Worm (Caenorhabditis elegans): Measurements from ENCODE around the gene dmsr-8.
A peak's percentile ranks its signal among the peaks of the same experiment; 100 is the strongest.

Gene dmsr-8

ce11 chrV:10514271-10514670, at the start of gene dmsr-8:
dmsr-8 (minus strand) TSS chrV:10514371.
- no peak for TF ChIP-seq ztf-1 (GFP tag; conservative IDR thresholded peaks at IDR 0.05)
- TF ChIP-seq crh-2 (tag; optimal IDR thresholded peaks at IDR 0.05) = no peak
- no peak for TF ChIP-seq nhr-129 (tag; optimal IDR thresholded peaks at IDR 0.05)
- TF ChIP-seq unc-55 (GFP tag; optimal IDR thresholded peaks at IDR 0.05) = no peak
- TF ChIP-seq blmp-1 (tag; optimal IDR thresholded peaks at IDR 0.05; ENCODE audit: insufficient read depth) = no peak
- TF ChIP-seq nhr-21 (tag; optimal IDR thresholded peaks at IDR 0.05) = no peak
- TF ChIP-seq aly-2 (tag; optimal IDR thresholded peaks at IDR 0.05) = no peak
- TF ChIP-seq alr-1 (tag; optimal IDR thresholded peaks at IDR 0.05) = no peak

ce11 chrV:10562817-10563216, 48.6 kb upstream of the dmsr-8 start:
- TF ChIP-seq aly-2 (tag; optimal IDR thresholded peaks at IDR 0.05) (no peak), fos-1 (tag; optimal IDR thresholded peaks at IDR 0.05) (no peak), mbf-1 (tag; optimal IDR thresholded peaks at IDR 0.05) (no peak), ama-1 (optimal IDR thresholded peaks at IDR 0.05) (no peak), alr-1 (tag; optimal IDR thresholded peaks at IDR 0.05) (no peak)

ce11 chrV:10561632-10562031, 47.5 kb upstream of the dmsr-8 start:
- TF ChIP-seq nhr-237 (tag; optimal IDR thresholded peaks at IDR 0.05) (no peak), unc-62 (GFP tag; optimal IDR thresholded peaks at IDR 0.05) (no peak), blmp-1 (tag; optimal IDR thresholded peaks at IDR 0.05; ENCODE audit: insufficient read depth) (no peak), skn-1 (tag; optimal IDR thresholded peaks at IDR 0.05) (no peak), ztf-1 (GFP tag; conservative IDR thresholded peaks at IDR 0.05) (no peak), mdl-1 (tag; optimal IDR thresholded peaks at IDR 0.05) (no peak)

- TF ChIP-seq lin-11 (tag; optimal IDR thresholded peaks at IDR 0.05) (no peak), ZK546.5 (tag; optimal IDR thresholded peaks at IDR 0.05) (no peak), lin-39 (tag; optimal IDR thresholded peaks at IDR 0.05) (no peak), zag-1 (tag; optimal IDR thresholded peaks at IDR 0.05) (no peak), Y55F3AM.14 (GFP tag; optimal IDR thresholded peaks at IDR 0.05) (no peak), aly-2 (tag; optimal IDR thresholded peaks at IDR 0.05) (no peak), unc-39 (tag; optimal IDR thresholded peaks at IDR 0.05) (no peak), skn-1 (tag; optimal IDR thresholded peaks at IDR 0.05) (no peak), nhr-10 (tag; optimal IDR thresholded peaks at IDR 0.05) (no peak)
These were observed 46.5 kb upstream of the dmsr-8 start, which contains the start of gene col-152 for ce11 chrV:10560621-10561020. col-152 (plus strand) TSS chrV:10560921.

ce11 chrV:10557676-10558075, 43.5 kb upstream of the dmsr-8 start, which contains the start of gene best-14:
best-14 (plus strand) TSS chrV:10557976.
- TF ChIP-seq sma-3 (GFP tag; optimal IDR thresholded peaks at IDR 0.05) (no peak), snpc-4 (tag; optimal IDR thresholded peaks at IDR 0.05) (no peak), zag-1 (tag; optimal IDR thresholded peaks at IDR 0.05) (no peak), ceh-82 (tag; optimal IDR thresholded peaks at IDR 0.05) (no peak), unc-39 (tag; optimal IDR thresholded peaks at IDR 0.05) (no peak), lsy-2 (tag; optimal IDR thresholded peaks at IDR 0.05) (no peak), ama-1 (optimal IDR thresholded peaks at IDR 0.05) (no peak), crh-2 (tag; optimal IDR thresholded peaks at IDR 0.05) (no peak), nhr-237 (tag; optimal IDR thresholded peaks at IDR 0.05) (no peak), nhr-21 (tag; optimal IDR thresholded peaks at IDR 0.05) (no peak), fos-1 (tag; optimal IDR thresholded peaks at IDR 0.05) (no peak), nhr-6 (tag; optimal IDR thresholded peaks at IDR 0.05) (no peak)

ce11 chrV:10557094-10557493, 42.9 kb upstream of the dmsr-8 start:
- TF ChIP-seq aly-2 (tag; optimal IDR thresholded peaks at IDR 0.05) (no peak), sma-3 (GFP tag; optimal IDR thresholded peaks at IDR 0.05) (peak; percentile 63), unc-39 (tag; optimal IDR thresholded peaks at IDR 0.05) (no peak), nhr-237 (tag; optimal IDR thresholded peaks at IDR 0.05) (no peak), lsy-2 (tag; optimal IDR thresholded peaks at IDR 0.05) (no peak), skn-1 (tag; optimal IDR thresholded peaks at IDR 0.05) (no peak), alr-1 (tag; optimal IDR thresholded peaks at IDR 0.05) (no peak), zag-1 (tag; optimal IDR thresholded peaks at IDR 0.05) (no peak), crh-2 (tag; optimal IDR thresholded peaks at IDR 0.05) (peak; percentile 1), nhr-21 (tag; optimal IDR thresholded peaks at IDR 0.05) (peak; percentile 24), R02D3.7 (tag; optimal IDR thresholded peaks at IDR 0.05) (no peak), nhr-129 (tag; optimal IDR thresholded peaks at IDR 0.05) (no peak), ZK546.5 (tag; optimal IDR thresholded peaks at IDR 0.05) (no peak), sma-9 (GFP tag; optimal IDR thresholded peaks at IDR 0.05) (peak; percentile 43), sma-9 (tag; optimal IDR thresholded peaks at IDR 0.05) (no peak), unc-62 (GFP tag; optimal IDR thresholded peaks at IDR 0.05) (no peak), nhr-77 (tag; optimal IDR thresholded peaks at IDR 0.05) (no peak), gmeb-1 (tag; optimal IDR thresholded peaks at IDR 0.05) (no peak), lin-11 (tag; optimal IDR thresholded peaks at IDR 0.05) (no peak), elt-1 (tag; optimal IDR thresholded peaks at IDR 0.05) (no peak), fos-1 (tag; optimal IDR thresholded peaks at IDR 0.05) (peak; percentile 7), blmp-1 (tag; optimal IDR thresholded peaks at IDR 0.05; ENCODE audit: insufficient read depth) (peak; percentile 3)
